Fruit fly (Drosophila melanogaster) S2 (cell line): Measurements from ENCODE around the gene CG14990.

Experiments
- CG8478 ChIP-seq: fragments of >200 bp; optimal IDR thresholded peaks from 2 replicates; lab custom pipeline; 2018
- CTCF ChIP-seq, 2 experiments: fragments of >200 bp; optimal IDR thresholded peaks; 2 replicates each; lab custom pipeline; 2018

dm6 chr3L:4113998-4114397, 21.0 kb downstream of the CG14990 start:
- TF ChIP-seq CG8478 (lab: Kevin White, UChicago) (no peak), CTCF (optimal IDR thresholded peaks at IDR 0.05; lab: Kevin White, UChicago) (no peak)
